Worm (Caenorhabditis elegans) whole organism, L4 larva: ENCODE data around the gene chw-1.

ENCODE experiments used
- F37D6.2 ChIP-seq: sonication (generic microtip); optimal IDR thresholded peaks from 2 replicates; lab custom pipeline; 2016; ENCODE audit warnings: mild to moderate bottlenecking, missing genetic modification characterization, missing compliant biosample characterization
- F49E8.2 ChIP-seq: sonication (generic microtip); optimal IDR thresholded peaks from 2 replicates; lab custom pipeline; 2016; ENCODE audit warnings: missing compliant biosample characterization, mild to moderate bottlenecking, missing genetic modification characterization, borderline replicate concordance
- R02D3.7 ChIP-seq: fragments of 150-350 bp; sonication (generic microtip); optimal IDR thresholded peaks from 3 replicates; lab custom pipeline; 2014; ENCODE audit warnings: missing biosample characterization, missing genetic modification characterization
- Y5F2A.4 ChIP-seq: fragments of 200-800 bp; sonication (Bioruptor generic); optimal IDR thresholded peaks from 2 replicates; lab custom pipeline; 2018; ENCODE audit warnings: mild to moderate bottlenecking, missing genetic modification characterization, missing compliant biosample characterization
- Y75B8A.6 ChIP-seq: fragments of 200-800 bp; sonication (Bioruptor generic); IDR thresholded peaks from 2 replicates; pipeline ENCODE4 v1.3.6; 2022; ENCODE audit warnings: missing genetic modification reagents, missing genetic modification characterization, missing compliant biosample characterization
- ZK337.2 ChIP-seq: fragments of 200-800 bp; sonication (Bioruptor generic); IDR thresholded peaks from 2 replicates; pipeline ENCODE4 v1.3.6; 2022; ENCODE audit warnings: missing genetic modification reagents, missing genetic modification characterization, missing compliant biosample characterization
- arid-1 ChIP-seq: fragments of 200-800 bp; sonication (Bioruptor generic); conservative IDR thresholded peaks from 2 replicates; pipeline ENCODE4 v1.3.6; 2022; ENCODE audit warnings: missing genetic modification reagents, missing genetic modification characterization, missing compliant biosample characterization
- ceh-62 ChIP-seq: sonication (generic microtip); optimal IDR thresholded peaks from 2 replicates; lab custom pipeline; 2017; ENCODE audit warnings: missing biosample characterization, missing genetic modification characterization
- ceh-82 ChIP-seq: sonication (generic microtip); optimal IDR thresholded peaks from 2 replicates; lab custom pipeline; 2017; ENCODE audit warnings: missing biosample characterization, missing genetic modification characterization
- cey-2 ChIP-seq: sonication (generic microtip); optimal IDR thresholded peaks from 3 replicates; lab custom pipeline; 2017; ENCODE audit warnings: missing genetic modification characterization, mild to moderate bottlenecking, missing compliant biosample characterization, antibody characterized with exemption, borderline replicate concordance; ENCODE audit not compliant: insufficient read depth
- dmd-8 ChIP-seq: fragments of 200-800 bp; sonication (Bioruptor generic); IDR thresholded peaks from 2 replicates; pipeline ENCODE4 v1.3.6; 2022; ENCODE audit warnings: missing genetic modification characterization, missing compliant biosample characterization
- duxl-1 ChIP-seq: sonication (generic microtip); optimal IDR thresholded peaks from 2 replicates; lab custom pipeline; 2016; ENCODE audit warnings: mild to moderate bottlenecking, missing genetic modification characterization, moderate library complexity, missing compliant biosample characterization; ENCODE audit not compliant: poor library complexity
- dve-1 ChIP-seq: sonication (generic microtip); optimal IDR thresholded peaks from 2 replicates; lab custom pipeline; 2017; ENCODE audit warnings: antibody characterized with exemption, mild to moderate bottlenecking, missing genetic modification characterization, missing compliant biosample characterization; ENCODE audit not compliant: insufficient read depth
- hlh-30 ChIP-seq: sonication (generic microtip); optimal IDR thresholded peaks from 2 replicates; lab custom pipeline; 2017; ENCODE audit warnings: antibody characterized with exemption, mild to moderate bottlenecking, missing genetic modification characterization, missing compliant biosample characterization; ENCODE audit not compliant: insufficient read depth
- jun-1 ChIP-seq: fragments of 150-350 bp; optimal IDR thresholded peaks from 2 replicates; lab custom pipeline; 2014; ENCODE audit warnings: missing biosample characterization, missing genetic modification reagents, missing genetic modification characterization
- lim-7 ChIP-seq: fragments of 200-800 bp; sonication (Bioruptor generic); IDR thresholded peaks from 2 replicates; pipeline ENCODE4 v1.3.6; 2022; ENCODE audit warnings: missing genetic modification characterization, missing compliant biosample characterization
- lin-15B ChIP-seq: fragments of 150-350 bp; sonication (generic microtip); optimal IDR thresholded peaks from 3 replicates; lab custom pipeline; 2014; ENCODE audit warnings: missing biosample characterization, missing genetic modification characterization
- lin-38 ChIP-seq: fragments of 200-800 bp; sonication (Bioruptor generic); IDR thresholded peaks from 2 replicates; pipeline ENCODE4 v1.3.6; 2022; ENCODE audit warnings: missing genetic modification reagents, missing genetic modification characterization, missing compliant biosample characterization
- madf-5 ChIP-seq, 2 experiments: fragments of 200-800 bp; sonication (Bioruptor generic); IDR thresholded peaks; 2 replicates each; pipeline ENCODE4 v1.3.6; 2022; ENCODE audit warnings: missing compliant biosample characterization in 2 of 2, missing genetic modification characterization in 2 of 2
- mdl-1 ChIP-seq, 2 experiments: fragments of 150-350 bp in 1 of 2; sonication (generic microtip) in 1 of 2; optimal IDR thresholded peaks; 2 replicates each; lab custom pipeline; 2014 to 2017; ENCODE audit warnings: missing biosample characterization in 2 of 2, missing genetic modification characterization in 2 of 2
- mep-1 ChIP-seq: fragments of 150-350 bp; sonication (generic microtip); optimal IDR thresholded peaks from 3 replicates; lab custom pipeline; 2014; ENCODE audit warnings: missing biosample characterization, missing genetic modification characterization
- mes-2 ChIP-seq: sonication (generic microtip); optimal IDR thresholded peaks from 2 replicates; lab custom pipeline; 2016; ENCODE audit warnings: missing genotype, mild to moderate bottlenecking, missing genetic modification characterization, missing compliant biosample characterization; ENCODE audit not compliant: poor library complexity, severe bottlenecking
- mxl-2 ChIP-seq: fragments of 200-800 bp; sonication (Bioruptor generic); conservative IDR thresholded peaks from 2 replicates; pipeline ENCODE4 v1.3.6; 2022; ENCODE audit warnings: missing genetic modification reagents, missing genetic modification characterization, missing compliant biosample characterization
- nhr-10 ChIP-seq: fragments of 150-350 bp; optimal IDR thresholded peaks from 2 replicates; lab custom pipeline; 2014; ENCODE audit warnings: missing biosample characterization, missing genetic modification characterization
- saeg-2 ChIP-seq: fragments of 200-800 bp; sonication (Bioruptor generic); IDR thresholded peaks from 2 replicates; pipeline ENCODE4 v1.3.6; 2022; ENCODE audit warnings: missing genetic modification reagents, missing genetic modification characterization, missing compliant biosample characterization
- set-16 ChIP-seq: fragments of 200-800 bp; sonication (Bioruptor generic); IDR thresholded peaks from 2 replicates; pipeline ENCODE4 v1.3.6; 2022; ENCODE audit warnings: missing genetic modification reagents, missing genetic modification characterization, missing compliant biosample characterization
- spr-3 ChIP-seq: fragments of 200-800 bp; sonication (Bioruptor generic); optimal IDR thresholded peaks from 2 replicates; lab custom pipeline; 2018; ENCODE audit warnings: mild to moderate bottlenecking, missing genetic modification characterization, missing compliant biosample characterization
- tag-97 ChIP-seq: fragments of 200-800 bp; sonication (Bioruptor generic); IDR thresholded peaks from 2 replicates; pipeline ENCODE4 v1.3.6; 2022; ENCODE audit warnings: missing genetic modification characterization, missing compliant biosample characterization
- unc-62 ChIP-seq, 3 experiments: fragments of 150-350 bp in 1 of 3; sonication (generic microtip); optimal IDR thresholded peaks in 2 of 3; peaks in 1 of 3; 1 replicate in 1 of 3; 2 replicates in 2 of 3; lab custom pipeline; 2014 to 2017; ENCODE audit warnings: missing biosample characterization in 3 of 3, missing genetic modification characterization in 3 of 3, missing genetic modification reagents in 3 of 3, missing genotype in 1 of 3
- vab-7 ChIP-seq: fragments of 200-800 bp; sonication (Bioruptor generic); IDR thresholded peaks from 2 replicates; pipeline ENCODE4 v1.3.6; 2022; ENCODE audit warnings: missing genetic modification reagents, missing genetic modification characterization, missing compliant biosample characterization
- zip-2 ChIP-seq: fragments of 150-350 bp; optimal IDR thresholded peaks from 2 replicates; lab custom pipeline; 2014; ENCODE audit warnings: missing biosample characterization, missing genetic modification characterization
- ztf-11 ChIP-seq: fragments of 150-350 bp; optimal IDR thresholded peaks from 2 replicates; lab custom pipeline; 2014; ENCODE audit warnings: missing biosample characterization, missing genetic modification characterization

The chw-1 gene

DNA sequence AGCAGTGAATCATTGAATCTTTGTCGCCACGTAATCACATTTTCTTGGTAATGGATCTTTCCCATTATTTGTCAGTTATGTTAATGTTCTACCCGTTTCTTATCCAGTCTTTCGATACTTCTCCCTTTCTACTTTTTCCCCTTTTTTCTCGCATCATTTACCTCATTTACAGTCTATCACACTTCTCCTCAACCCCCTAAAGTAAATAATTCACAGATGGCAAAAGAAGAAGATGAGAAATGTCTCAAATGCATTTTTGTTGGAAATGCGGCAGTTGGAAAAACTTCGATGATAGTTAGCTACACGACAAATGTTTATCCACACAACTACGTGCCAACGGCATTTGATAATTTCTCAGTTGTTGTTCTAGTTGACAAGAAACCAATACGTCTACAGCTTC, at the start of gene chw-1:
Gene chw-1, plus strand, starts transcription at position 217 of the 400 bp plus-strand sequence.
- peak in 1 of 2 experiments; percentile 94 for TF ChIP-seq unc-62 (GFP tag; optimal IDR thresholded peaks at IDR 0.05 in 1 of 2; lab: Kevin White, UChicago)
- no peak for TF ChIP-seq unc-62 (tag; optimal IDR thresholded peaks at IDR 0.05; lab: Kevin White, UChicago)
- no peak for TF ChIP-seq zip-2 (tag; lab: Kevin White, UChicago)
- TF ChIP-seq R02D3.7, result no peak

- TF ChIP-seq ZK337.2, result no peak
- TF ChIP-seq dve-1 (tag; lab: Kevin White, UChicago), result no peak
- TF ChIP-seq arid-1, result no peak
- no peak for TF ChIP-seq spr-3 (GFP tag; lab: Kevin White, UChicago)
- TF ChIP-seq mdl-1 (tag; optimal IDR thresholded peaks at IDR 0.05; lab: Kevin White, UChicago), result no peak
- TF ChIP-seq mes-2 (tag; lab: Kevin White, UChicago), result no peak
- no peak for TF ChIP-seq F37D6.2 (tag; lab: Kevin White, UChicago)
- no peak for TF ChIP-seq nhr-10 (tag; lab: Kevin White, UChicago)
- no peak for TF ChIP-seq F49E8.2 (tag; lab: Kevin White, UChicago)
- TF ChIP-seq unc-62 (GFP tag; optimal IDR thresholded peaks at IDR 0.05 in 1 of 2; lab: Kevin White, UChicago), result no peak
- TF ChIP-seq unc-62 (tag; optimal IDR thresholded peaks at IDR 0.05; lab: Kevin White, UChicago), result no peak
- no peak for TF ChIP-seq tag-97 (GFP tag; lab: Robert Waterston, UW)
- TF ChIP-seq vab-7 (GFP tag; lab: Robert Waterston, UW), result no peak
- no peak for TF ChIP-seq zip-2 (tag; lab: Kevin White, UChicago)
- no peak for TF ChIP-seq Y5F2A.4 (GFP tag; lab: Kevin White, UChicago)
- no peak for TF ChIP-seq mxl-2
- no peak for TF ChIP-seq lin-38 (GFP tag; lab: Robert Waterston, UW)
- no peak for TF ChIP-seq cey-2 (tag; lab: Kevin White, UChicago)
These were observed 47.5 kb upstream of the chw-1 start, which contains the start of gene F15H10.9 for ce11 chrV:10414610-10415009. F15H10.9 (minus strand) TSS chrV:10414710.

ce11 chrV:10416925-10417324, 45.2 kb upstream of the chw-1 start, which contains the start of gene F15H10.10:
F15H10.10 (minus strand) TSS chrV:10417025.
- no peak for TF ChIP-seq mep-1 (tag; lab: Kevin White, UChicago)
- TF ChIP-seq duxl-1 (tag; lab: Kevin White, UChicago), result no peak
- no peak for TF ChIP-seq saeg-2 (GFP tag; lab: Robert Waterston, UW)
- no peak for TF ChIP-seq ceh-62 (tag; lab: Kevin White, UChicago)
- TF ChIP-seq ztf-11 (tag; lab: Kevin White, UChicago), result no peak
- no peak for TF ChIP-seq ceh-82 (tag; lab: Kevin White, UChicago)
- TF ChIP-seq lim-7 (GFP tag; lab: Robert Waterston, UW), result no peak
- no peak for TF ChIP-seq set-16 (GFP tag; lab: Robert Waterston, UW)
- no peak for TF ChIP-seq Y75B8A.6 (GFP tag; lab: Robert Waterston, UW)
- TF ChIP-seq dmd-8 (GFP tag; lab: Robert Waterston, UW), result no peak
- no peak for TF ChIP-seq jun-1 (tag; lab: Kevin White, UChicago)

ce11 chrV:10418961-10419360, 43.1 kb upstream of the chw-1 start, which contains the start of gene F15H10.5:
F15H10.5 (minus strand) TSS chrV:10419061.
- TF ChIP-seq hlh-30, result no peak
- no peak for TF ChIP-seq lin-15B (tag; lab: Kevin White, UChicago)

DNA sequence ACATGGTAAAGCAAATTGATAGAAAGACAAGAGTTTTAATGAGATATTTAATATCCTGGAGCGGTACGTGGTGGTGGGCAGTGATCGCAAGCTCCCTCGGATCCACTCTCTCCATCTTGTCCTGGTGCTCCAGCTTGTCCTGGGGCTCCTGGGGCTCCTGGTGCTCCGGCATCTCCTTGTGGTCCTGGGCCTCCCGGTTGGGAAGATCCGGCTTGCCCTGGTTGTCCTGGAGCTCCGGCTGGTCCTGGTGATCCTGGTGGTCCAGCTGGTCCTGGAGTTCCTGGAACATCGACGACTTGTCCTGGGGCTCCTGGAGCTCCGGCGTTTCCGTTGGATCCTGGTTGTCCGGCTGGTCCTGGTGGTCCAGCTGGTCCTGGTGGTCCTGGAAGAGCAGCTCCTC, 41.2 kb upstream of the chw-1 start:
- TF ChIP-seq madf-5 (GFP tag; IDR thresholded peaks at IDR 0.05; lab: Robert Waterston, UW) (peak in 1 of 2 experiments; percentile 59; a peak in 1 of 4 replicates), set-16 (GFP tag; lab: Robert Waterston, UW) (peak; percentile 96)
- TF ChIP-seq, all 104 proteins: peak for 2; not testable (repeated sequence) for 102
